Worm (Caenorhabditis elegans) whole organism, L2 larva: Measurements from ENCODE around the gene K08E4.7.
A peak's percentile ranks its signal among the peaks of the same experiment; 100 is the strongest.

Source experiments
- C34F6.9 ChIP-seq: fragments of 150-350 bp; optimal IDR thresholded peaks from 2 replicates; lab custom pipeline; 2014; ENCODE audit warnings: missing biosample characterization, missing genetic modification characterization
- F13H6.1 ChIP-seq: sonication (generic microtip); optimal IDR thresholded peaks from 2 replicates; lab custom pipeline; 2016; ENCODE audit warnings: missing genetic modification characterization, missing compliant biosample characterization
- Y55F3AM.14 ChIP-seq: fragments of 200-800 bp; sonication (Bioruptor generic); optimal IDR thresholded peaks from 2 replicates; lab custom pipeline; 2018; ENCODE audit warnings: mild to moderate bottlenecking, missing genetic modification characterization, missing compliant biosample characterization
- ZK546.5 ChIP-seq: sonication (generic microtip); optimal IDR thresholded peaks from 2 replicates; lab custom pipeline; 2017; ENCODE audit warnings: missing biosample characterization, missing genetic modification characterization
- alr-1 ChIP-seq: fragments of 150-350 bp; optimal IDR thresholded peaks from 2 replicates; lab custom pipeline; 2014; ENCODE audit warnings: missing biosample characterization, missing genetic modification characterization
- aly-2 ChIP-seq: fragments of 150-350 bp; optimal IDR thresholded peaks from 2 replicates; lab custom pipeline; 2014; ENCODE audit warnings: missing biosample characterization, missing genetic modification characterization
- ama-1 ChIP-seq: fragments of 150-350 bp; optimal IDR thresholded peaks from 2 replicates; lab custom pipeline; 2018; ENCODE audit warnings: inconsistent platforms
- blmp-1 ChIP-seq: sonication (generic microtip); optimal IDR thresholded peaks from 2 replicates; lab custom pipeline; 2017; ENCODE audit warnings: missing genetic modification characterization, mild to moderate bottlenecking, missing compliant biosample characterization, antibody characterized with exemption, moderate library complexity; ENCODE audit not compliant: insufficient read depth
- ceh-16 ChIP-seq: fragments of 150-350 bp; optimal IDR thresholded peaks from 2 replicates; lab custom pipeline; 2014; ENCODE audit warnings: missing biosample characterization, missing genetic modification characterization
- ceh-82 ChIP-seq: fragments of 150-350 bp; optimal IDR thresholded peaks from 2 replicates; lab custom pipeline; 2014; ENCODE audit warnings: missing biosample characterization, missing genetic modification characterization
- crh-2 ChIP-seq: sonication (generic microtip); optimal IDR thresholded peaks from 2 replicates; lab custom pipeline; 2017; ENCODE audit warnings: missing biosample characterization, missing genetic modification characterization
- dmd-4 ChIP-seq: sonication (generic microtip); optimal IDR thresholded peaks from 2 replicates; lab custom pipeline; 2017; ENCODE audit warnings: missing biosample characterization, missing genetic modification characterization
- egl-27 ChIP-seq: sonication (generic microtip); optimal IDR thresholded peaks from 3 replicates; lab custom pipeline; 2017; ENCODE audit warnings: missing biosample characterization, missing genetic modification reagents, missing genetic modification characterization
- elt-1 ChIP-seq: fragments of 150-350 bp; optimal IDR thresholded peaks from 2 replicates; lab custom pipeline; 2014; ENCODE audit warnings: missing biosample characterization, missing genetic modification characterization
- elt-3 ChIP-seq: sonication (generic microtip); optimal IDR thresholded peaks from 2 replicates; lab custom pipeline; 2017; ENCODE audit warnings: missing biosample characterization, missing genetic modification characterization
- fos-1 ChIP-seq: fragments of 150-350 bp; optimal IDR thresholded peaks from 2 replicates; lab custom pipeline; 2014; ENCODE audit warnings: missing biosample characterization, missing genetic modification characterization
- gmeb-1 ChIP-seq: fragments of 150-350 bp; optimal IDR thresholded peaks from 2 replicates; lab custom pipeline; 2014; ENCODE audit warnings: missing biosample characterization, missing genetic modification characterization
- lin-11 ChIP-seq: fragments of 150-350 bp; sonication (generic microtip); optimal IDR thresholded peaks from 2 replicates; lab custom pipeline; 2014; ENCODE audit warnings: missing biosample characterization, missing genetic modification characterization, inconsistent platforms, mixed read lengths
- lin-13 ChIP-seq: fragments of 150-350 bp; optimal IDR thresholded peaks from 2 replicates; lab custom pipeline; 2014; ENCODE audit warnings: missing biosample characterization, missing genetic modification reagents, missing genetic modification characterization
- lsy-2 ChIP-seq, 2 experiments: fragments of 150-350 bp in 1 of 2; sonication (generic microtip) in 1 of 2; optimal IDR thresholded peaks; 2 replicates each; lab custom pipeline; 2014 to 2017; ENCODE audit warnings: missing biosample characterization in 2 of 2, missing genetic modification characterization in 2 of 2
- mbf-1 ChIP-seq: sonication (generic microtip); optimal IDR thresholded peaks from 2 replicates; lab custom pipeline; 2017; ENCODE audit warnings: missing biosample characterization, missing genetic modification characterization
- mdl-1 ChIP-seq, 2 experiments: fragments of 150-350 bp in 1 of 2; sonication (generic microtip) in 1 of 2; optimal IDR thresholded peaks; 2 replicates each; lab custom pipeline; 2017; ENCODE audit warnings: missing biosample characterization in 2 of 2, missing genetic modification characterization in 2 of 2
- nhr-10 ChIP-seq: sonication (generic microtip); optimal IDR thresholded peaks from 2 replicates; lab custom pipeline; 2017; ENCODE audit warnings: missing biosample characterization, missing genetic modification characterization
- nhr-11 ChIP-seq: fragments of 150-350 bp; optimal IDR thresholded peaks from 2 replicates; lab custom pipeline; 2014; ENCODE audit warnings: missing biosample characterization, missing genetic modification characterization
- nhr-12 ChIP-seq: fragments of 150-350 bp; optimal IDR thresholded peaks from 2 replicates; lab custom pipeline; 2014; ENCODE audit warnings: missing biosample characterization, missing genetic modification characterization
- nhr-129 ChIP-seq: fragments of 150-350 bp; optimal IDR thresholded peaks from 2 replicates; lab custom pipeline; 2014; ENCODE audit warnings: missing biosample characterization, missing genetic modification characterization
- nhr-23 ChIP-seq: fragments of 150-350 bp; optimal IDR thresholded peaks from 2 replicates; lab custom pipeline; 2014; ENCODE audit warnings: missing biosample characterization, missing genetic modification reagents, missing genetic modification characterization
- nhr-237 ChIP-seq: fragments of 150-350 bp; optimal IDR thresholded peaks from 2 replicates; lab custom pipeline; 2014; ENCODE audit warnings: missing biosample characterization, missing genetic modification characterization
- nhr-25 ChIP-seq: fragments of 150-350 bp; sonication (generic microtip); optimal IDR thresholded peaks from 3 replicates; lab custom pipeline; 2014; ENCODE audit warnings: missing biosample characterization, missing genetic modification characterization
- nhr-6 ChIP-seq: fragments of 150-350 bp; optimal IDR thresholded peaks from 2 replicates; lab custom pipeline; 2014; ENCODE audit warnings: missing biosample characterization, missing genetic modification characterization
- nhr-77 ChIP-seq: fragments of 150-350 bp; optimal IDR thresholded peaks from 2 replicates; lab custom pipeline; 2014; ENCODE audit warnings: missing biosample characterization, missing genetic modification characterization
- skn-1 ChIP-seq: sonication (generic microtip); optimal IDR thresholded peaks from 2 replicates; lab custom pipeline; 2017; ENCODE audit warnings: missing biosample characterization, missing genetic modification characterization
- sma-3 ChIP-seq: sonication (generic microtip); optimal IDR thresholded peaks from 2 replicates; lab custom pipeline; 2016; ENCODE audit warnings: missing genetic modification reagents, missing genetic modification characterization, missing compliant biosample characterization
- sma-9 ChIP-seq, 2 experiments: fragments of 150-350 bp in 1 of 2; sonication (generic microtip) in 1 of 2; optimal IDR thresholded peaks; 2 replicates each; lab custom pipeline; 2014 to 2016; ENCODE audit warnings: missing genetic modification characterization in 2 of 2, mild to moderate bottlenecking in 1 of 2, missing biosample characterization in 1 of 2, missing compliant biosample characterization in 1 of 2, missing genetic modification reagents in 1 of 2, moderate library complexity in 1 of 2
- snpc-4 ChIP-seq: fragments of 150-350 bp; optimal IDR thresholded peaks from 2 replicates; lab custom pipeline; 2014; ENCODE audit warnings: missing biosample characterization, missing genetic modification characterization
- unc-39 ChIP-seq: fragments of 150-350 bp; optimal IDR thresholded peaks from 2 replicates; lab custom pipeline; 2014; ENCODE audit warnings: missing biosample characterization, missing genetic modification characterization
- unc-55 ChIP-seq: fragments of 150-350 bp; sonication (generic microtip); optimal IDR thresholded peaks from 3 replicates; lab custom pipeline; 2014; ENCODE audit warnings: missing biosample characterization, missing genetic modification reagents, missing genetic modification characterization
- unc-62 ChIP-seq: fragments of 150-350 bp; optimal IDR thresholded peaks from 2 replicates; lab custom pipeline; 2014; ENCODE audit warnings: missing biosample characterization, missing genetic modification reagents, missing genetic modification characterization
- zag-1 ChIP-seq: fragments of 150-350 bp; optimal IDR thresholded peaks from 2 replicates; lab custom pipeline; 2014; ENCODE audit warnings: missing biosample characterization, missing genetic modification characterization
- ztf-1 ChIP-seq: fragments of 200-800 bp; sonication (Bioruptor generic); conservative IDR thresholded peaks from 2 replicates; pipeline ENCODE4 v1.3.6; 2022; ENCODE audit warnings: missing genetic modification characterization, missing compliant biosample characterization
- ztf-4 ChIP-seq: fragments of 150-350 bp; optimal IDR thresholded peaks from 2 replicates; lab custom pipeline; 2014; ENCODE audit warnings: missing biosample characterization, missing genetic modification characterization

The K08E4.7 gene

DNA sequence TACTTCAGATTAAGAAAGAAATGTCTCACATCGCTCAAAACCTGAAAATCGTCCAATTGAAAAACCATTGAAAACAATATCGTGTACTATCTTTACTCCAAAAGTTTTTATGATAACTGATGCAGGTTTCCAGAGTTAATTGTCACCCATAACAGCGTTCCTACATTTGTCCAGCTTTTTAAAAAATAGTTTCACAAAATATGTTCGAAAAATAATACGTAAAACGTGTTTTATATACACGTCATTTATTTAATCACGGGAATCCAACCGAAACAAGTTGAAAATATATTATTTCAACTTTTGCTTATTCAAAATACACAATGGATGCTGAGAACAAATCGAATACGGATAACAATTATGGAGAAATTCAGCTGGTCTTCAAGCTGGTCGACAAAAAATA, at the start of gene K08E4.7:
K08E4.7 (plus strand) TSS at position 301 of the 400 bp plus-strand sequence.
- TF ChIP-seq nhr-23 (tag; lab: Kevin White, UChicago) (no peak), ama-1 (lab: Kevin White, UChicago) (no peak), elt-1 (no peak), alr-1 (tag; lab: Kevin White, UChicago) (no peak)

DNA sequence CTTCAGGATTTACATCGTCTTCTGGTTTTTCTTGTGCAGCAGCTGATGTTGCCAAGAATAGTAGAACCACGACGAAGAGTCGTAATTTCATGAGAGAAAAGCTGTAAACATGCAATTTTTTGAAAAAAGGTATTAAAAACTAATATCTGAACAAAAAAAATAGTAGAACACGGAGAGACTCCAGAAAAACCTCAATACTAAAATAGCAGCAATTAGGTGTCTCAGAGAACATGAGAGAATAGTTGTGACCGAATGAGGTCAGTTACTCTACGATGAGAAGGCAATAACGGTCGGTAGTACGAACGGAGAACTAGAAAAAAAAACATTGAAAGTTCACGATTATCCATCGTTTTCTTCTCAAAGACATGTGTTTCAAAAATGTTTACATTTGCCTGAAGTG, 46.5 kb upstream of the K08E4.7 start, which contains the start of gene tgn-38:
tgn-38 (minus strand) TSS at position 101 of the 400 bp plus-strand sequence.
- TF ChIP-seq ztf-4 (tag; lab: Kevin White, UChicago) (no peak), fos-1 (tag; lab: Kevin White, UChicago) (no peak), nhr-129 (tag; lab: Kevin White, UChicago) (peak; percentile 22), elt-1 (no peak)

DNA sequence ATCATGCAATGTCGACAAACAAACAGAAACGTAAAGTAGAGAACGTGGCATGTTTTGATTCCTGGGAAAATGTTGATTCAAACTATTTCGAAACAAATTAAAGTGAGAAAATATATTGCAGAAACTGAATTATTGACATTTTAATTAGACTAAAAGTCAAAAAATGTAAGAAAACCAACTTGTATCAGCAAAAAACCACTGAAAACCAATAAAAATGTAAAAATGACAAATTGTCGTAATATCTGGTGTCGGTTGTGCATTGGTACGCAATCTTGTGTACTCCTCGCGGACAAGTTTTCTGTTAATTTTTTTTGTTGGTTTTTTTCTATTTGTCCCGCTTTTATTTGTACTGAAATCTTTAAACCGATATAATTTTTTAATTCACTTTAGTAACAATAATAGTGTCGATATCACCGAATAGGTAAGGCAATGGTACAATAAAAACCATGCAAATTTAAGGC, 45.8 kb upstream of the K08E4.7 start, which contains the start of gene T12G3.11:
T12G3.11 (minus strand) TSS at position 51 of the 461 bp plus-strand sequence.
- TF ChIP-seq nhr-237 (tag; lab: Kevin White, UChicago): no peak
- no peak for TF ChIP-seq ceh-16 (tag; lab: Kevin White, UChicago)
- TF ChIP-seq nhr-77: no peak
- peak; percentile 63 for TF ChIP-seq C34F6.9 (tag; lab: Kevin White, UChicago)
- no peak for TF ChIP-seq lin-11
- no peak for TF ChIP-seq alr-1 (tag; lab: Kevin White, UChicago)
- TF ChIP-seq nhr-11: no peak
- TF ChIP-seq blmp-1: peak; percentile 23
- TF ChIP-seq gmeb-1: peak; percentile 25
- TF ChIP-seq unc-55 (GFP tag; lab: Kevin White, UChicago): peak; percentile 77
- TF ChIP-seq unc-62 (GFP tag; lab: Kevin White, UChicago): no peak
- no peak for TF ChIP-seq unc-39 (tag; lab: Kevin White, UChicago)
- peak; percentile 63 for TF ChIP-seq nhr-129 (tag; lab: Kevin White, UChicago)
- TF ChIP-seq egl-27 (tag; lab: Kevin White, UChicago): no peak
- no peak for TF ChIP-seq aly-2 (tag; lab: Kevin White, UChicago)
- peak; percentile 9 for TF ChIP-seq fos-1 (tag; lab: Kevin White, UChicago)
- TF ChIP-seq ztf-1: no peak
- TF ChIP-seq crh-2: no peak
- TF ChIP-seq dmd-4 (tag; lab: Kevin White, UChicago): no peak
- TF ChIP-seq sma-3 (GFP tag; lab: Kevin White, UChicago): no peak
- peak; percentile 9 for TF ChIP-seq nhr-25 (tag; lab: Kevin White, UChicago)
- TF ChIP-seq ZK546.5: no peak
- no peak for TF ChIP-seq mdl-1 (tag; optimal IDR thresholded peaks at IDR 0.05; lab: Kevin White, UChicago)
- no peak for TF ChIP-seq snpc-4
- TF ChIP-seq lin-13 (GFP tag; lab: Kevin White, UChicago): peak; percentile 31
- TF ChIP-seq elt-1: no peak
- no peak for TF ChIP-seq ceh-82
- no peak for TF ChIP-seq nhr-6 (tag; lab: Kevin White, UChicago)
- TF ChIP-seq nhr-10: no peak
- TF ChIP-seq ama-1 (lab: Kevin White, UChicago): no peak
- no peak for TF ChIP-seq nhr-12
- TF ChIP-seq elt-3 (tag; lab: Kevin White, UChicago): no peak
- TF ChIP-seq Y55F3AM.14 (GFP tag; lab: Kevin White, UChicago): no peak
- TF ChIP-seq skn-1 (tag; lab: Kevin White, UChicago): no peak
- no peak for TF ChIP-seq mbf-1 (tag; lab: Kevin White, UChicago)
- peak; percentile 18 to 80 for TF ChIP-seq lsy-2 (tag; optimal IDR thresholded peaks at IDR 0.05; lab: Kevin White, UChicago)
- TF ChIP-seq zag-1 (tag; lab: Kevin White, UChicago): no peak
- TF ChIP-seq sma-9 (GFP tag; optimal IDR thresholded peaks at IDR 0.05; lab: Kevin White, UChicago): peak; percentile 5
- no peak for TF ChIP-seq sma-9 (tag; optimal IDR thresholded peaks at IDR 0.05; lab: Kevin White, UChicago)
- peak; percentile 30 for TF ChIP-seq F13H6.1
- no peak for TF ChIP-seq ztf-4 (tag; lab: Kevin White, UChicago)
